Worm (Caenorhabditis elegans) whole organism, early embryonic: ENCODE measurements around the gene lys-10.

Experiments
- aly-1 ChIP-seq: sonication (generic microtip); optimal IDR thresholded peaks from 2 replicates; lab custom pipeline; 2016; ENCODE audit warnings: missing genetic modification characterization, missing compliant biosample characterization
- ama-1 ChIP-seq: fragments of 150-350 bp; optimal IDR thresholded peaks from 2 replicates; lab custom pipeline; 2014
- ceh-13 ChIP-seq: fragments of 200-800 bp; sonication (Bioruptor generic); optimal IDR thresholded peaks from 2 replicates; lab custom pipeline; 2018; ENCODE audit warnings: mild to moderate bottlenecking, missing genetic modification characterization, missing compliant biosample characterization
- ceh-36 ChIP-seq: sonication (generic microtip); optimal IDR thresholded peaks from 2 replicates; lab custom pipeline; 2016; ENCODE audit warnings: missing genetic modification characterization, inconsistent platforms, missing compliant biosample characterization
- hnd-1 ChIP-seq: sonication (generic microtip); optimal IDR thresholded peaks from 2 replicates; lab custom pipeline; 2016; ENCODE audit warnings: missing genetic modification characterization, missing compliant biosample characterization
- pes-1 ChIP-seq: fragments of 200-800 bp; sonication (Bioruptor generic); IDR thresholded peaks from 2 replicates; pipeline ENCODE4 v1.3.6; 2022; ENCODE audit warnings: missing genetic modification reagents, missing genetic modification characterization, missing compliant biosample characterization
- scrt-1 ChIP-seq: fragments of 200-800 bp; sonication (Bioruptor generic); IDR thresholded peaks from 2 replicates; pipeline ENCODE4 v1.3.6; 2022; ENCODE audit warnings: missing genetic modification characterization, missing compliant biosample characterization
- sea-1 ChIP-seq: fragments of 200-800 bp; sonication (Bioruptor generic); conservative IDR thresholded peaks from 2 replicates; pipeline ENCODE4 v1.3.6; 2022; ENCODE audit warnings: missing genetic modification characterization, missing compliant biosample characterization

DNA sequence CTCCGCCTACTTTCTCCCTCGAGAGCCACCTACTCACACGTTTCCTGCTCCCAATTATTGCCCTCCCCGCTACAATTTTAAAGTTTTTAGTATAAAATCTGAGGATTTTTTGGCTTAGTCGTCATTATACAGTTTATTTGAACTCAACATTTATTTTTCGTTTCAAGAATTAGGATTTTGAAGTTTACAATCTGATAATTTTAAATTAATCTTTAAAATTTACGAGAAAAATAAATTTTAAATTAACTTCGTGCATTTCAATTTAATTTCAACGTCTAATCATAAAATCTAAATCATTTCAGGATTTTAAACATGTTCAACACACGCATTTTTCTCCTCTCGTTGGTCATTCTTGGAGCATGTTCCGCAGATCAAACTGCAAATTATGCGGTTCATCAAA lies 3.7 kb upstream of the lys-10 start, which contains the start of gene F35H10.2:
- TF ChIP-seq scrt-1 (no peak), aly-1 (tag; lab: Kevin White, UChicago) (no peak), pes-1 (GFP tag; lab: Robert Waterston, UW) (no peak), ceh-13 (no peak), ceh-36 (tag; lab: Kevin White, UChicago) (no peak), ama-1 (lab: Kevin White, UChicago) (no peak), hnd-1 (tag; lab: Kevin White, UChicago) (no peak), sea-1 (GFP tag; lab: Robert Waterston, UW) (no peak)
